Worm (Caenorhabditis elegans) whole organism, L2 larva: Measurements from ENCODE around the gene Y14H12B.1.

ENCODE experiments used
- C34F6.9 ChIP-seq: fragments of 150-350 bp; optimal IDR thresholded peaks from 2 replicates; lab custom pipeline; 2014; ENCODE audit warnings: missing biosample characterization, missing genetic modification characterization
- Y55F3AM.14 ChIP-seq: fragments of 200-800 bp; sonication (Bioruptor generic); optimal IDR thresholded peaks from 2 replicates; lab custom pipeline; 2018; ENCODE audit warnings: mild to moderate bottlenecking, missing genetic modification characterization, missing compliant biosample characterization
- alr-1 ChIP-seq: fragments of 150-350 bp; optimal IDR thresholded peaks from 2 replicates; lab custom pipeline; 2014; ENCODE audit warnings: missing biosample characterization, missing genetic modification characterization
- aly-2 ChIP-seq: fragments of 150-350 bp; optimal IDR thresholded peaks from 2 replicates; lab custom pipeline; 2014; ENCODE audit warnings: missing biosample characterization, missing genetic modification characterization
- ama-1 ChIP-seq: fragments of 150-350 bp; optimal IDR thresholded peaks from 2 replicates; lab custom pipeline; 2018; ENCODE audit warnings: inconsistent platforms
- blmp-1 ChIP-seq: sonication (generic microtip); optimal IDR thresholded peaks from 2 replicates; lab custom pipeline; 2017; ENCODE audit warnings: missing genetic modification characterization, mild to moderate bottlenecking, missing compliant biosample characterization, antibody characterized with exemption, moderate library complexity; ENCODE audit not compliant: insufficient read depth
- ceh-16 ChIP-seq: fragments of 150-350 bp; optimal IDR thresholded peaks from 2 replicates; lab custom pipeline; 2014; ENCODE audit warnings: missing biosample characterization, missing genetic modification characterization
- ceh-82 ChIP-seq: fragments of 150-350 bp; optimal IDR thresholded peaks from 2 replicates; lab custom pipeline; 2014; ENCODE audit warnings: missing biosample characterization, missing genetic modification characterization
- crh-2 ChIP-seq: sonication (generic microtip); optimal IDR thresholded peaks from 2 replicates; lab custom pipeline; 2017; ENCODE audit warnings: missing biosample characterization, missing genetic modification characterization
- egl-27 ChIP-seq: sonication (generic microtip); optimal IDR thresholded peaks from 3 replicates; lab custom pipeline; 2017; ENCODE audit warnings: missing biosample characterization, missing genetic modification reagents, missing genetic modification characterization
- elt-3 ChIP-seq: sonication (generic microtip); optimal IDR thresholded peaks from 2 replicates; lab custom pipeline; 2017; ENCODE audit warnings: missing biosample characterization, missing genetic modification characterization
- fos-1 ChIP-seq: fragments of 150-350 bp; optimal IDR thresholded peaks from 2 replicates; lab custom pipeline; 2014; ENCODE audit warnings: missing biosample characterization, missing genetic modification characterization
- lin-11 ChIP-seq: fragments of 150-350 bp; sonication (generic microtip); optimal IDR thresholded peaks from 2 replicates; lab custom pipeline; 2014; ENCODE audit warnings: missing biosample characterization, missing genetic modification characterization, inconsistent platforms, mixed read lengths
- lin-39 ChIP-seq: fragments of 150-350 bp; optimal IDR thresholded peaks from 2 replicates; lab custom pipeline; 2014; ENCODE audit warnings: missing biosample characterization, missing genetic modification reagents, missing genetic modification characterization
- lsy-2 ChIP-seq, 2 experiments: fragments of 150-350 bp in 1 of 2; sonication (generic microtip) in 1 of 2; optimal IDR thresholded peaks; 2 replicates each; lab custom pipeline; 2014 to 2017; ENCODE audit warnings: missing biosample characterization in 2 of 2, missing genetic modification characterization in 2 of 2
- mab-5 ChIP-seq: fragments of 150-350 bp; optimal IDR thresholded peaks from 2 replicates; lab custom pipeline; 2014; ENCODE audit warnings: missing biosample characterization, missing genetic modification characterization
- mdl-1 ChIP-seq, 2 experiments: fragments of 150-350 bp in 1 of 2; sonication (generic microtip) in 1 of 2; optimal IDR thresholded peaks; 2 replicates each; lab custom pipeline; 2017; ENCODE audit warnings: missing biosample characterization in 2 of 2, missing genetic modification characterization in 2 of 2
- nhr-10 ChIP-seq: sonication (generic microtip); optimal IDR thresholded peaks from 2 replicates; lab custom pipeline; 2017; ENCODE audit warnings: missing biosample characterization, missing genetic modification characterization
- nhr-11 ChIP-seq: fragments of 150-350 bp; optimal IDR thresholded peaks from 2 replicates; lab custom pipeline; 2014; ENCODE audit warnings: missing biosample characterization, missing genetic modification characterization
- nhr-12 ChIP-seq: fragments of 150-350 bp; optimal IDR thresholded peaks from 2 replicates; lab custom pipeline; 2014; ENCODE audit warnings: missing biosample characterization, missing genetic modification characterization
- nhr-129 ChIP-seq: fragments of 150-350 bp; optimal IDR thresholded peaks from 2 replicates; lab custom pipeline; 2014; ENCODE audit warnings: missing biosample characterization, missing genetic modification characterization
- nhr-21 ChIP-seq: fragments of 150-350 bp; optimal IDR thresholded peaks from 2 replicates; lab custom pipeline; 2014; ENCODE audit warnings: missing biosample characterization, missing genetic modification characterization
- nhr-23 ChIP-seq: fragments of 150-350 bp; optimal IDR thresholded peaks from 2 replicates; lab custom pipeline; 2014; ENCODE audit warnings: missing biosample characterization, missing genetic modification reagents, missing genetic modification characterization
- nhr-6 ChIP-seq: fragments of 150-350 bp; optimal IDR thresholded peaks from 2 replicates; lab custom pipeline; 2014; ENCODE audit warnings: missing biosample characterization, missing genetic modification characterization
- nhr-77 ChIP-seq: fragments of 150-350 bp; optimal IDR thresholded peaks from 2 replicates; lab custom pipeline; 2014; ENCODE audit warnings: missing biosample characterization, missing genetic modification characterization
- peb-1 ChIP-seq: fragments of 150-350 bp; optimal IDR thresholded peaks from 2 replicates; lab custom pipeline; 2014; ENCODE audit warnings: missing biosample characterization, missing genetic modification characterization
- sem-4 ChIP-seq: fragments of 150-350 bp; optimal IDR thresholded peaks from 2 replicates; lab custom pipeline; 2014; ENCODE audit warnings: missing biosample characterization, missing genetic modification reagents, missing genetic modification characterization
- skn-1 ChIP-seq: sonication (generic microtip); optimal IDR thresholded peaks from 2 replicates; lab custom pipeline; 2017; ENCODE audit warnings: missing biosample characterization, missing genetic modification characterization
- sma-3 ChIP-seq: sonication (generic microtip); optimal IDR thresholded peaks from 2 replicates; lab custom pipeline; 2016; ENCODE audit warnings: missing genetic modification reagents, missing genetic modification characterization, missing compliant biosample characterization
- sma-9 ChIP-seq, 2 experiments: fragments of 150-350 bp in 1 of 2; sonication (generic microtip) in 1 of 2; optimal IDR thresholded peaks; 2 replicates each; lab custom pipeline; 2014 to 2016; ENCODE audit warnings: missing genetic modification characterization in 2 of 2, mild to moderate bottlenecking in 1 of 2, missing biosample characterization in 1 of 2, missing compliant biosample characterization in 1 of 2, missing genetic modification reagents in 1 of 2, moderate library complexity in 1 of 2
- snpc-4 ChIP-seq: fragments of 150-350 bp; optimal IDR thresholded peaks from 2 replicates; lab custom pipeline; 2014; ENCODE audit warnings: missing biosample characterization, missing genetic modification characterization
- unc-39 ChIP-seq: fragments of 150-350 bp; optimal IDR thresholded peaks from 2 replicates; lab custom pipeline; 2014; ENCODE audit warnings: missing biosample characterization, missing genetic modification characterization
- unc-55 ChIP-seq: fragments of 150-350 bp; sonication (generic microtip); optimal IDR thresholded peaks from 3 replicates; lab custom pipeline; 2014; ENCODE audit warnings: missing biosample characterization, missing genetic modification reagents, missing genetic modification characterization
- zag-1 ChIP-seq: fragments of 150-350 bp; optimal IDR thresholded peaks from 2 replicates; lab custom pipeline; 2014; ENCODE audit warnings: missing biosample characterization, missing genetic modification characterization
- ztf-1 ChIP-seq: fragments of 200-800 bp; sonication (Bioruptor generic); conservative IDR thresholded peaks from 2 replicates; pipeline ENCODE4 v1.3.6; 2022; ENCODE audit warnings: missing genetic modification characterization, missing compliant biosample characterization
- ztf-11 ChIP-seq: sonication (generic microtip); optimal IDR thresholded peaks from 2 replicates; lab custom pipeline; 2017; ENCODE audit warnings: missing biosample characterization, missing genetic modification characterization
- ztf-4 ChIP-seq: fragments of 150-350 bp; optimal IDR thresholded peaks from 2 replicates; lab custom pipeline; 2014; ENCODE audit warnings: missing biosample characterization, missing genetic modification characterization

Y14H12B.1 gene

DNA sequence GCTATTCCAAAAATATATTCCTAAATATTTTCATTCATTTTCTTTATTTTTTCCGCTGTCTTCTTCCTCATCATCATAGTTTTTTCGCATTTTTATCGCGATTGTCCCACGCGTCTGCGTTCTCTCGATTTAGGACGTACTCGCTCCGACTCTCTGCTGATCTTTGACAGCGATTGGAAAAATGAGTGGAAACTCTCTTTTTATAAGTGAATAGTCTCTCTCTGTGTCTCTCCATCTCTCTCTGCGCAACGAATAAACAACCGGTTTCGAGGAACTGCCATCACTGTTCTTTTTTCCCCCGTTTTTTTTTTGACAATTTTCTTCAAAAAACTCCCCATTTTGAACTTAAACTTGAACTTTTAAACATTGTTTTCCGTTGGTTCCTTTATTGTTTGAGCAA is 17.1 kb downstream of the Y14H12B.1 start (continued):
- TF ChIP-seq Y55F3AM.14 (no peak), snpc-4 (tag; lab: Kevin White, UChicago) (no peak), nhr-10 (no peak), fos-1 (tag; lab: Kevin White, UChicago) (peak; percentile 24), nhr-77 (tag; lab: Kevin White, UChicago) (no peak), lsy-2 (tag; optimal IDR thresholded peaks at IDR 0.05; lab: Kevin White, UChicago) (peak in 1 of 2 experiments; percentile 12), lin-39 (no peak), sem-4 (tag; lab: Kevin White, UChicago) (peak; percentile 3)

DNA sequence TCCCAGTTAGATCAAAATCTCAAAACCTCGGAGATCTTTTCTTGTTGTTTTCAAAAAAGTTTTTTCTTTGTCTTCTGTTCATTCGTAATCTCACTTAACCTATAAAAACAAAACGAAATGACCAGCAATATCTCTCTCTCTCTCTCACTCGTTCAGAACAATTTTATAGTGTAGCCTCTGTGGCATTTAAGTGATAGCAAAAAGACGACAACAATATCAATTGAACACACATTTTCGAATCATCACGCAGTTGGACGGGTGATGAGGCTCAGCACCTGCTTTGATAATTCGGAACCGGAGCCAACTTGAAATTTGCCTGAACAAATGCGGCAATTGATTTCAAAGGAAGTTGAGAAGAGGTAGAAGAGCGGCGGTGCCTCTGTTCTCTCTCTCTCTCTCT is 18.1 kb downstream of the Y14H12B.1 start:
- TF ChIP-seq nhr-129 (tag; lab: Kevin White, UChicago) (peak; percentile 8), lin-39 (no peak), nhr-23 (tag; lab: Kevin White, UChicago) (no peak), elt-3 (tag; lab: Kevin White, UChicago) (no peak), lin-11 (tag; lab: Kevin White, UChicago) (no peak), ztf-4 (tag; lab: Kevin White, UChicago) (no peak)

DNA sequence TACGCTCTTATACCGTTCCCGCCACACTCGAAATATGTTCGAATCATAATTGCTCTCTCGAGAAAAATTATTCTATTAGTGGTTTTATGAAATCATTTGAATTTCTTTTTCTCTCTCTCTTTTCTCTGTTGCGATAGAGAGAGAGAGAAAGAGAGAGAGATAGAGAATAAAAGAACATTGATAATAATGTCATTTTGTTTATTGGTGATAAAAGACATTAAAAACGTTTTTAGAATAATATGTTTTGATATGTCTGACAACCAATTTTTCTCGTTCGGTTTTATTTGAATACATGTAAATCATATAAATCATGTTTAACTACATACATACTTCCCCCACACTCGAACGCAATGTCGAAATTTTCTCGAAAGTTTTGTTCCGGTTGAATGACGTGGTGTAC is 18.7 kb downstream of the Y14H12B.1 start:
- peak; percentile 32 for TF ChIP-seq unc-55
- TF ChIP-seq ztf-11 (tag; lab: Kevin White, UChicago): no peak
- TF ChIP-seq fos-1 (tag; lab: Kevin White, UChicago): peak; percentile 37
- peak; percentile 35 for TF ChIP-seq sma-3
- no peak for TF ChIP-seq zag-1 (tag; lab: Kevin White, UChicago)
- TF ChIP-seq lsy-2 (tag; optimal IDR thresholded peaks at IDR 0.05; lab: Kevin White, UChicago): peak in 1 of 2 experiments; percentile 11
- TF ChIP-seq skn-1 (tag; lab: Kevin White, UChicago): no peak
- no peak for TF ChIP-seq mab-5 (tag; lab: Kevin White, UChicago)
- TF ChIP-seq crh-2 (tag; lab: Kevin White, UChicago): peak; percentile 53

DNA sequence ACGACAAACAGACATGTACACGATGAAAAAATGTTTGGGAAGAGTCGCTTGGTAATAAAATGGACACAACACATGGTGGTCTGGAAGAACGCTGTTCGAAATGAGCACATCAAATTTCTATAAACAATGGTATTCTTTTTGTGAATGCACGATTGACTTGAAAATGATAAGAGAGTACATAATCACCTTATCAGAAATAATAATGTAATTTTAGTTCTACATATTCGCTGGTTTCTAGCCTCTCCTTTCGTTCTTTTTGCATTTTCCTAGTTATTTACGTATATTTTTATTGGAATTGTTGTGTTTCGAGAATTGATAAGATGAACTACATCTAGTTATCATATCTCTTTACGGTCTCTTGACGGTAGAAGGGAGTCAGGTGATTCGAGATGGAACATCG is 19.8 kb downstream of the Y14H12B.1 start:
- no peak for TF ChIP-seq nhr-11
- TF ChIP-seq mab-5 (tag; lab: Kevin White, UChicago): no peak
- TF ChIP-seq Y55F3AM.14: no peak
- TF ChIP-seq unc-55: no peak
- TF ChIP-seq unc-39 (tag; lab: Kevin White, UChicago): no peak
- TF ChIP-seq sma-3: peak; percentile 1
- peak; percentile 70 for TF ChIP-seq fos-1 (tag; lab: Kevin White, UChicago)
- no peak for TF ChIP-seq sma-9 (GFP tag; optimal IDR thresholded peaks at IDR 0.05; lab: Kevin White, UChicago)
- no peak for TF ChIP-seq sma-9 (tag; optimal IDR thresholded peaks at IDR 0.05; lab: Kevin White, UChicago)

DNA sequence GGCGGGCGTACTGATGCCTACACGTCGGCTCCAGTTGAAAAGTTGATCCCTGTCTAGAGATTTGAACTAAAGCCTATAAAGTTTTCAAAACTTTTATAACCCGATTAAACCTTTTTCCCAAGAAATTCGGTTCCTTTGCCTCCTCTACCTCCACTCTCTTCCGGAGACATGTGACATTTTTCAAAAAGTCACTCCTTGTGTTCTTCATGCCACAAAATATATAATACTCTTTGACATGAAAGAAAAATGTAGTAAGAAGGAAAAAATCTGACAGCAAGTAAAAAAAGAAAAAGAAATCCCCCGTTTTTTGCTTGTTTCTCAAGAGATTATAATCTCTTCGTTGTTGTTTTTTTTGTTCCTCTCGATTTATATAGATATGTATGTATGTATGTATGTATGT is 20.6 kb downstream of the Y14H12B.1 start:
- TF ChIP-seq C34F6.9 (tag; lab: Kevin White, UChicago) (peak; percentile 41), unc-55 (peak; percentile 19), unc-39 (tag; lab: Kevin White, UChicago) (no peak)

DNA sequence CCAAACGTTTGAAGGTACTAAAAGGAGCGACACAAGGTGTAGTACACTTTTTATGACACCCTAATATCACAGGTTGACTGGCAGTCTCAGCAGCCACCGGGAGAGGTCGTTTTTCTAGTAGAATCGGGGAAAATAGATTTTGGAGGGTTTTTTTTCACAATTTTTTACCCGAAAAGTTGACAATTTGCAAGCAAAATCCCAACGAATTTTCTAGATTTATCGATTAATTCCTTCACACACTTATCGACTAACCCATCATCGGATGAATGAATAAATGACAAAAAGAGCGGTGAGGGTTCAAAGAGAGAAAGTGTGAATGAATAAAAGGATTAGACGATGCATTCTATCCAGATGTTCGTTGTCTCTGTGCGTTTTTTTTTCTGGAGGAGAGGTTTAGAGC is 21.7 kb downstream of the Y14H12B.1 start:
- TF ChIP-seq nhr-77 (tag; lab: Kevin White, UChicago) (no peak), lin-39 (no peak), aly-2 (tag; lab: Kevin White, UChicago) (no peak), alr-1 (tag; lab: Kevin White, UChicago) (no peak), unc-39 (tag; lab: Kevin White, UChicago) (no peak), ceh-82 (tag; lab: Kevin White, UChicago) (no peak), unc-55 (peak; percentile 41), mdl-1 (tag; optimal IDR thresholded peaks at IDR 0.05; lab: Kevin White, UChicago) (no peak), sma-9 (GFP tag; optimal IDR thresholded peaks at IDR 0.05; lab: Kevin White, UChicago) (peak; percentile 24), sma-9 (tag; optimal IDR thresholded peaks at IDR 0.05; lab: Kevin White, UChicago) (no peak), skn-1 (tag; lab: Kevin White, UChicago) (no peak), ztf-1 (GFP tag; lab: Robert Waterston, UW) (no peak)

DNA sequence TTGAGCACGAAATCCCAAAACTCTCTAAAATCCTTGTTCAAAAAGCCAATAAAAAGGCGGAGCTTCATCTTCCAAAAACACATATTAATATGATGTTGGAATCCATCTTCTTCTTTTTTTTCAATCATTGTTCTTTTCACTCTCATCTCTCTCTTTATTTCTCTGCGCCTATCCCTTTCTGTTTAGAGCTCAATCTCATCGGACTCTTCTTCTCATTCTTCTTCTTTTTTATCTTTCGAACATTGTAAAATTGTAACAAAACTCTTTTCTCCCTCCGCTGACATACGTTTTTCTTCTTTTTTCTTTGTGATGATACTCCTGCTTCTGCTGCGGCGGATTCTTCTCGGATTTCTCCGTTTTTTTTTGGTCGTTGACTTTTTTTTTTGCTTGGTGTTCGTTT is 22.5 kb downstream of the Y14H12B.1 start:
- TF ChIP-seq sma-9 (GFP tag; optimal IDR thresholded peaks at IDR 0.05; lab: Kevin White, UChicago): peak; percentile 44
- no peak for TF ChIP-seq sma-9 (tag; optimal IDR thresholded peaks at IDR 0.05; lab: Kevin White, UChicago)
- no peak for TF ChIP-seq nhr-10
- TF ChIP-seq alr-1 (tag; lab: Kevin White, UChicago): no peak
- TF ChIP-seq ceh-16 (tag; lab: Kevin White, UChicago): no peak
- TF ChIP-seq crh-2 (tag; lab: Kevin White, UChicago): peak; percentile 5
- no peak for TF ChIP-seq lin-11 (tag; lab: Kevin White, UChicago)
- TF ChIP-seq nhr-12 (tag; lab: Kevin White, UChicago): no peak
- no peak for TF ChIP-seq nhr-129 (tag; lab: Kevin White, UChicago)
- no peak for TF ChIP-seq unc-39 (tag; lab: Kevin White, UChicago)
- no peak for TF ChIP-seq blmp-1
- TF ChIP-seq egl-27 (tag; lab: Kevin White, UChicago): no peak
- TF ChIP-seq nhr-77 (tag; lab: Kevin White, UChicago): no peak
- peak; percentile 76 for TF ChIP-seq C34F6.9 (tag; lab: Kevin White, UChicago)
- TF ChIP-seq ztf-11 (tag; lab: Kevin White, UChicago): no peak
- TF ChIP-seq nhr-6 (tag; lab: Kevin White, UChicago): no peak
- TF ChIP-seq aly-2 (tag; lab: Kevin White, UChicago): no peak
- TF ChIP-seq skn-1 (tag; lab: Kevin White, UChicago): no peak
- peak; percentile 14 for TF ChIP-seq mab-5 (tag; lab: Kevin White, UChicago)
- TF ChIP-seq peb-1 (tag; lab: Kevin White, UChicago): no peak
- no peak for TF ChIP-seq ceh-82 (tag; lab: Kevin White, UChicago)
- no peak for TF ChIP-seq snpc-4 (tag; lab: Kevin White, UChicago)
- TF ChIP-seq ztf-4 (tag; lab: Kevin White, UChicago): no peak
- no peak for TF ChIP-seq nhr-21
- TF ChIP-seq zag-1 (tag; lab: Kevin White, UChicago): peak; percentile 6
- no peak for TF ChIP-seq ama-1 (lab: Kevin White, UChicago)
